Worm (Caenorhabditis elegans): ENCODE measurements around the gene F17C11.13.

F17C11.13 gene

DNA sequence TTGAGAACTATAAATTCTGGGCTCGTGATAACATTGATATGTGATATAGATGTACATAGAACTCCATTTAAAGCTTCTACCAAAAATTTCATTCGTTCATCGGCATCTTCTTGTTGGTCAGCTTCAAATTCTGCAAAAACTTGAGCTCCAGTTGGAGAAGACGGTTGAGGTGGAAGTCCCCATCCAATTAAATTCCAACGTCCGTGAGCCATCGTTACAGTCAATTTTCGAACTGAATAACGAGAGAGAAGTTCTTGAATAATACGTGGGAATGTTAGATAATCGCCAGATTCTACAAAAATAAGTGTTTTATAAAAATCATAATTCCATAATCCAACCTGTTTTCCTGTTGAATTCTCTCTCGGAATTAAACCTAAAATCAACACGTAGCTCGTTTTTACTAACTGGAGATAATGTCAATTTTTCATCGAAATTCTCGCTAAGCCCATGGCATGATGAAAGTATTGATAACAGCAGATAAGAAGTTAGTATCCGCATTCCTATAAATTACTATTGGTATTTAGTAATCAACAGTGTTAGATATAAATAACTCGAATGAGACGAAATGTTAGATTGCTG is 2.7 kb downstream of the F17C11.13 start, which contains the start of gene pigt-1 (continued):
- no peak for TF ChIP-seq ZK337.2 (GFP tag; IDR thresholded peaks at IDR 0.05)
- TF ChIP-seq gei-8 (GFP tag; optimal IDR thresholded peaks at IDR 0.05), result no peak
- TF ChIP-seq nhr-41 (GFP tag; IDR thresholded peaks at IDR 0.05), result no peak
- no peak for TF ChIP-seq aha-1 (tag)
- no peak for TF ChIP-seq lir-3 (tag; optimal IDR thresholded peaks at IDR 0.05)
- no peak for TF ChIP-seq rbr-2 (tag; optimal IDR thresholded peaks at IDR 0.05)
- TF ChIP-seq arid-1 (GFP tag; conservative IDR thresholded peaks at IDR 0.05), result no peak
- TF ChIP-seq spr-3 (GFP tag; optimal IDR thresholded peaks at IDR 0.05), result no peak
- TF ChIP-seq F26F4.8 (GFP tag; conservative IDR thresholded peaks at IDR 0.05), result no peak
- no peak for TF ChIP-seq nhr-76 (tag; optimal IDR thresholded peaks at IDR 0.05)
- no peak for TF ChIP-seq lin-1 (GFP tag; IDR thresholded peaks at IDR 0.05)
- no peak for TF ChIP-seq attf-4 (tag; optimal IDR thresholded peaks at IDR 0.05)
- no peak for TF ChIP-seq skn-1 (tag; optimal IDR thresholded peaks at IDR 0.05)
- TF ChIP-seq ctbp-1 (GFP tag; IDR thresholded peaks at IDR 0.05), result no peak
- peak in 1 of 2 experiments; percentile 58 for TF ChIP-seq unc-62 (GFP tag; optimal IDR thresholded peaks at IDR 0.05 in 1 of 2)
- no peak for TF ChIP-seq unc-62 (tag; optimal IDR thresholded peaks at IDR 0.05)
- no peak for TF ChIP-seq saeg-2 (GFP tag; IDR thresholded peaks at IDR 0.05)
- TF ChIP-seq nhr-111 (GFP tag; optimal IDR thresholded peaks at IDR 0.05), result no peak
- TF ChIP-seq Y5F2A.4 (GFP tag; optimal IDR thresholded peaks at IDR 0.05), result no peak
- TF ChIP-seq dpl-1 (GFP tag; optimal IDR thresholded peaks at IDR 0.05), result no peak
- TF ChIP-seq dve-1 (tag; optimal IDR thresholded peaks at IDR 0.05; ENCODE audit: insufficient read depth), result peak; percentile 39
- peak; percentile 77; the same call in 1 of the 2 replicates for TF ChIP-seq zfp-3 (GFP tag; conservative IDR thresholded peaks at IDR 0.05)
- TF ChIP-seq unc-130 (GFP tag; optimal IDR thresholded peaks at IDR 0.05), result no peak
- no peak for TF ChIP-seq mxl-2 (GFP tag; conservative IDR thresholded peaks at IDR 0.05)
- TF ChIP-seq pha-4 (GFP tag; IDR thresholded peaks at IDR 0.05), result no peak
- no peak for TF ChIP-seq pha-4 (tag; optimal IDR thresholded peaks at IDR 0.05)
- TF ChIP-seq egl-27 (tag; optimal IDR thresholded peaks at IDR 0.05), result no peak
- TF ChIP-seq spr-1 (tag; optimal IDR thresholded peaks at IDR 0.05), result no peak
- no peak for TF ChIP-seq nhr-11 (tag; optimal IDR thresholded peaks at IDR 0.05)

DNA sequence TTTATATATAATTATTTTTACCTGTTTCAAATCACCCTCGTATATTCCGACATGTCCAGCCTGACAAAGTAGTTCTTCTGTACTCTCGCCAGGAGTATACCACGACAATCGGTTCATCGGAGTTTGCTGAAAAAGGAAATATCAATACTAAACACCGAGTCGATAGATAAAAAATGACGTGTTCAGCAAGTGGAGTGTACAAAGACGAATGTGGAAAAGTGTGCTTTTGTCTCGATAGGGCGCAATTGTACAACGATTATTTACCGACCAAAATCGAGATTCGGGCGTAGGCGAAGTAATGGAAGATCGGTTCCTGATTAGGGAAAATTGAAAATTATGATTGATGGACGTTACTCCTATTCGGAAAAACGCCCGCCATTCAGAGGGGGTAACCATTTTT is 4.8 kb downstream of the F17C11.13 start, which contains the start of gene vps-36:
vps-36 (minus strand) TSS at position 126 of the 400 bp plus-strand sequence.
- TF ChIP-seq lin-13 (GFP tag; optimal IDR thresholded peaks at IDR 0.05) (peak; percentile 39), pqm-1 (tag; optimal IDR thresholded peaks at IDR 0.05) (peak; percentile 57), hlh-11 (tag; optimal IDR thresholded peaks at IDR 0.05) (peak; percentile 59), saeg-2 (GFP tag; IDR thresholded peaks at IDR 0.05) (no peak), mxl-3 (GFP tag; optimal IDR thresholded peaks at IDR 0.05) (peak; percentile 9), daf-16 (GFP tag; optimal IDR thresholded peaks at IDR 0.05) (no peak), daf-16 (tag; optimal IDR thresholded peaks at IDR 0.05) (peak; percentile 64), lin-38 (GFP tag; IDR thresholded peaks at IDR 0.05) (peak; percentile 37), ceh-82 (tag; optimal IDR thresholded peaks at IDR 0.05) (no peak), gei-8 (GFP tag; optimal IDR thresholded peaks at IDR 0.05) (no peak), lin-39 (tag; optimal IDR thresholded peaks at IDR 0.05) (no peak), hlh-30 (tag; optimal IDR thresholded peaks at IDR 0.05; ENCODE audit: insufficient read depth) (no peak), zip-11 (GFP tag; IDR thresholded peaks at IDR 0.05) (no peak), aly-2 (tag; optimal IDR thresholded peaks at IDR 0.05) (no peak), ztf-7 (tag; optimal IDR thresholded peaks at IDR 0.05) (no peak), pha-4 (GFP tag; IDR thresholded peaks at IDR 0.05) (no peak), pha-4 (tag; optimal IDR thresholded peaks at IDR 0.05) (peak; percentile 27), egl-43 (GFP tag; IDR thresholded peaks at IDR 0.05) (no peak), daf-8 (GFP tag; IDR thresholded peaks at IDR 0.05) (no peak), nhr-48 (tag; optimal IDR thresholded peaks at IDR 0.05) (no peak), nhr-41 (GFP tag; IDR thresholded peaks at IDR 0.05) (no peak), dmd-6 (GFP tag; IDR thresholded peaks at IDR 0.05) (peak; percentile 77), jun-1 (tag; optimal IDR thresholded peaks at IDR 0.05) (no peak), Y105C5A.15 (GFP tag; IDR thresholded peaks at IDR 0.05) (no peak), mes-2 (tag; optimal IDR thresholded peaks at IDR 0.05; ENCODE audit: poor library complexity, severe bottlenecking) (peak; percentile 55), nhr-11 (tag; optimal IDR thresholded peaks at IDR 0.05) (no peak), nhr-28 (tag; optimal IDR thresholded peaks at IDR 0.05) (peak; percentile 96), skn-1 (tag; optimal IDR thresholded peaks at IDR 0.05) (no peak), T20F7.1 (GFP tag; optimal IDR thresholded peaks at IDR 0.05) (peak; percentile 36), php-3 (GFP tag; IDR thresholded peaks at IDR 0.05) (no peak)

Data from whole organism, L4 larva.